Worm (Caenorhabditis elegans): Measurements from ENCODE around the gene srh-240.

DNA sequence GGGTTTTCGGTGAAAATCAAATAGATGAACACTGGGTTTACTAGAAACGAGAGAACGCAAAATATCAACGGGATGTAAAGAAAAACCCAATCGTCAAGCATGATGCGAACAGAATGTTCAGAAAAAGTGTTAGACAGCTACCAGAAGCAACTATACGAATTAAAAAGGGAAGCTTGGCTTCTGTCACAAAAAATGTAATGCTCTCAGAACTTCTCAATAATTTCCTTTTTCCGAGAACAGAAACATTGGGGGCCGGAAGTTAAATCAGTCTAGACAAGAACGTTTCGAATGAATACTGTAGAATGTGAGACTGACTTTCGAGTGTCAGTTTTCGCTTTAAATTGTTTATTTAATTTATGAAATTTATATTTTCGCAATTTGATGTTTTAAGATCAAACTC lies 5.3 kb upstream of the srh-240 start, which contains the start of gene srj-54:
- TF ChIP-seq nhr-28 (tag; optimal IDR thresholded peaks at IDR 0.05) (no peak), daf-12 (tag; optimal IDR thresholded peaks at IDR 0.05) (no peak), aly-2 (tag; optimal IDR thresholded peaks at IDR 0.05) (no peak), nhr-12 (tag; optimal IDR thresholded peaks at IDR 0.05) (no peak), mdl-1 (tag; optimal IDR thresholded peaks at IDR 0.05) (no peak), jun-1 (tag; optimal IDR thresholded peaks at IDR 0.05) (no peak), pqm-1 (tag; optimal IDR thresholded peaks at IDR 0.05) (no peak), lin-39 (tag; optimal IDR thresholded peaks at IDR 0.05) (no peak), ceh-82 (tag; optimal IDR thresholded peaks at IDR 0.05) (no peak), unc-62 (GFP tag; optimal IDR thresholded peaks at IDR 0.05) (no peak), eor-1 (tag; optimal IDR thresholded peaks at IDR 0.05) (no peak), skn-1 (tag; optimal IDR thresholded peaks at IDR 0.05) (no peak), pha-4 (tag; optimal IDR thresholded peaks at IDR 0.05) (no peak)

All from whole organism, L3 larva.